Worm (Caenorhabditis elegans): Measurements from ENCODE around the gene clh-5.
A peak's percentile ranks its signal among the peaks of the same experiment; 100 is the strongest.

DNA sequence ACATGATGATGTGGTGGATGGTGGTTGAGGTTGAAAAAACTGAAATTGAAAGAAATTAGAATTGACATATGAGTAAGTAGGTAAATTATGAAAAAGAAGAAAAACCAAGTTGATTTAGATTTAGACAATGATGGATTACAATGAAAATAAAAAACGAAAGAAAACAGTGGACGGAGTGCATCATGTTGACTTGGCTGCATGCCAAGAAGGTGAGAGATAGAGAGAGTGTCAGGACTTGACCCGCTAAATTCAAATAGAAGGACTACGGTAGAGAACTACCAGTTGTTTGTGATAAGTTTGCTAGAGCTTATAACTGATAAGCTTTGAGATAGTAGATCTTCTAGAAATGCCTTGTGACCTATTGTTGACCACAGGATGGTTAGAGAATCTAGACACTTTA is 37.3 kb downstream of the clh-5 start, which contains the start of gene T24B8.3:
- TF ChIP-seq nhr-28 (tag; optimal IDR thresholded peaks at IDR 0.05) (no peak), pha-4 (tag; optimal IDR thresholded peaks at IDR 0.05) (no peak), sptf-1 (tag; optimal IDR thresholded peaks at IDR 0.05) (no peak), ztf-11 (tag; optimal IDR thresholded peaks at IDR 0.05) (no peak), nhr-237 (tag; optimal IDR thresholded peaks at IDR 0.05) (no peak), mab-5 (tag; optimal IDR thresholded peaks at IDR 0.05) (no peak), snpc-4 (tag; optimal IDR thresholded peaks at IDR 0.05) (no peak), lin-32 (GFP tag; optimal IDR thresholded peaks at IDR 0.05) (no peak), lsy-2 (tag; optimal IDR thresholded peaks at IDR 0.05) (peak; percentile 13)
